Fruit fly (Drosophila melanogaster): ENCODE data around the gene Prp5.

The Prp5 gene

DNA sequence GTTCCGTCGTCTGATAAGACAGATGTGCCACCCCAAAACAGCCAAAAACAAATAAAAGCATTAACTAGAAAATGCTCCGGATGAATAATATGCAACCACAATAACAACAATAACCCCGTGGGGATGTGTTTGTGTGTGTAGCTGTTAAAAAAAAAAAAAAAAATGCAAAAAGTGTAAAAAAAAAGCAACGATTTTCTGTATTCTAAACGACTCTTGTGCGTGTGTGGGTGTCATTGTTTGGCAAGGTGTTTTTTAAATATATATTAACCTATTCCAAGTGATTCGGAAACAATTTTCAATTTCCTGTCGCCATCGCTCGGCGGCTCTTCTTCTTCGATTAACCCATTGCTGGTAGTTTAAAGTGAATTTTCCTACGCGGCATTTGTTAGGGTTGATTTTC lies 24.4 kb upstream of the Prp5 start (continued):
- TF ChIP-seq CG11762 (GFP tag; optimal IDR thresholded peaks at IDR 0.05; ENCODE audit: insufficient read depth) = peak; percentile 53
- no peak for TF ChIP-seq CG7368 (GFP tag; optimal IDR thresholded peaks at IDR 0.05)
- peak; percentile 57 for TF ChIP-seq CG15336 (GFP tag; IDR thresholded peaks at IDR 0.05)
- no peak for TF ChIP-seq Eip75B (GFP tag; optimal IDR thresholded peaks at IDR 0.05)
- TF ChIP-seq net (GFP tag; optimal IDR thresholded peaks at IDR 0.05) = peak; percentile 43
- no peak for TF ChIP-seq CG1621 (tag; optimal IDR thresholded peaks at IDR 0.05)
- TF ChIP-seq dac (GFP tag; optimal IDR thresholded peaks at IDR 0.05) = no peak
- TF ChIP-seq esn (GFP tag; optimal IDR thresholded peaks at IDR 0.05) = peak; percentile 3
- peak; percentile 76 for TF ChIP-seq CG6808 (GFP tag; optimal IDR thresholded peaks at IDR 0.05)
- TF ChIP-seq eg (GFP tag; IDR thresholded peaks at IDR 0.05) = peak; percentile 74
- TF ChIP-seq CG31627 (GFP tag; optimal IDR thresholded peaks at IDR 0.05) = no peak
- peak; percentile 23 for TF ChIP-seq Hr4 (GFP tag; optimal IDR thresholded peaks at IDR 0.05)
- TF ChIP-seq Gug (GFP tag; IDR thresholded peaks at IDR 0.05) = no peak
- TF ChIP-seq OdsH (GFP tag; optimal IDR thresholded peaks at IDR 0.05) = peak; percentile 32
- TF ChIP-seq CG11902 (GFP tag; optimal IDR thresholded peaks at IDR 0.05) = no peak
- TF ChIP-seq pdm3 (GFP tag; optimal IDR thresholded peaks at IDR 0.05) = peak; percentile 39
- no peak for TF ChIP-seq Sox14 (GFP tag; optimal IDR thresholded peaks at IDR 0.05)
- TF ChIP-seq Eip93F (GFP tag; optimal IDR thresholded peaks at IDR 0.05) = peak; percentile 34
- TF ChIP-seq CG9139 (GFP tag; optimal IDR thresholded peaks at IDR 0.05) = peak; percentile 55
- no peak for TF ChIP-seq Blimp-1 (GFP tag; optimal IDR thresholded peaks at IDR 0.05)
- no peak for TF ChIP-seq CG4318 (GFP tag; optimal IDR thresholded peaks at IDR 0.05)
- TF ChIP-seq CG6163 (GFP tag; IDR thresholded peaks at IDR 0.05) = peak; percentile 66; the same call in 2 of the 3 replicates

- TF ChIP-seq lz (GFP tag; optimal IDR thresholded peaks at IDR 0.05) = no peak
- no peak for TF ChIP-seq CG11294 (GFP tag; IDR thresholded peaks at IDR 0.05)
- TF ChIP-seq Ets21C (GFP tag; optimal IDR thresholded peaks at IDR 0.05) = no peak
- TF ChIP-seq vri (GFP tag; optimal IDR thresholded peaks at IDR 0.05) = no peak
- no peak for TF ChIP-seq CG11762 (GFP tag; optimal IDR thresholded peaks at IDR 0.05; ENCODE audit: insufficient read depth)
Observed at dm6 chrX:15320973-15321372, 24.0 kb upstream of the Prp5 start.

DNA sequence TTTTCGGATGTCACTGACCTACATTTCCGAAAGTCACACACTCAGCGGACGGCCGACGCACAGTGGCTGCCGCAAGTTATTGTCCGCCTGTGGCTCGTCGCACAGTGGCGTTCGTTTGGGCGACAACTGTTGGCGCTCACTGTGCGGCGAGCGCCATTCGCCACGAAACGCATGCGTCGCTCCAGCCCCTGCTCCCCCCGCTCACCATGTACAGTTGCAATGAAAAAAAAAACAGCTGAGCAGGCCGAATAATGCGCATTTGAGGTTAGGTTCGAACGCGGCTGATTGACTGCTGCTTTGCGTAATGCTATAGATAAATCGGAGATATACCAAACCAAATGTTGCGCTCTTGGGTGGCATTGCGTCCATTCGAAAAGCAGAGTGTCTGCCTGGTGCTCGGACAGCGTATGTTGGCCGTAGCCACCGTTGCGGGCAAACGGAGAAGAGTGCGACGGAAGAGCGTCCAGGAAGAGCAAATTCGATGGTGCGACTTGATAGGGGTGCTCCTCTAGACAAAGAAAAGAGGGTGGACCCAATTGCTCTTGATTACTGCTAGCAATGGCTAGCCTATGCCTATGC lies 21.6 kb upstream of the Prp5 start:
- TF ChIP-seq esn (GFP tag; optimal IDR thresholded peaks at IDR 0.05) (peak; percentile 84), CG6276 (GFP tag; optimal IDR thresholded peaks at IDR 0.05) (peak; percentile 27), eg (GFP tag; IDR thresholded peaks at IDR 0.05) (peak; percentile 91), CG34406 (GFP tag; optimal IDR thresholded peaks at IDR 0.05) (peak; percentile 62), CG11762 (GFP tag; optimal IDR thresholded peaks at IDR 0.05; ENCODE audit: insufficient read depth) (peak; percentile 14), vri (GFP tag; optimal IDR thresholded peaks at IDR 0.05) (peak; percentile 92), fd85E (GFP tag; optimal IDR thresholded peaks at IDR 0.05) (peak; percentile 25), CG8632 (GFP tag; optimal IDR thresholded peaks at IDR 0.05) (peak; percentile 46), salr (GFP tag; optimal IDR thresholded peaks at IDR 0.05) (peak; percentile 48 to 57), cyc (GFP tag; optimal IDR thresholded peaks at IDR 0.05) (peak; percentile 87), OdsH (GFP tag; optimal IDR thresholded peaks at IDR 0.05) (peak; percentile 75), CG10669 (GFP tag; optimal IDR thresholded peaks at IDR 0.05) (peak; percentile 65), CG16779 (tag; optimal IDR thresholded peaks at IDR 0.05) (peak; percentile 69), spab (GFP tag; optimal IDR thresholded peaks at IDR 0.05) (peak; percentile 54), Lpt (GFP tag; optimal IDR thresholded peaks at IDR 0.05) (peak; percentile 64), svp (GFP tag) (peak; percentile 96), CG11902 (GFP tag; optimal IDR thresholded peaks at IDR 0.05) (peak; percentile 70), CG15336 (GFP tag; IDR thresholded peaks at IDR 0.05) (peak; percentile 78), CG6163 (GFP tag; IDR thresholded peaks at IDR 0.05) (peak; percentile 92), dac (GFP tag; optimal IDR thresholded peaks at IDR 0.05) (peak; percentile 77), Eip93F (GFP tag; optimal IDR thresholded peaks at IDR 0.05) (peak; percentile 68), CG1621 (tag; optimal IDR thresholded peaks at IDR 0.05) (peak; percentile 77), CG6854 (GFP tag; optimal IDR thresholded peaks at IDR 0.05) (peak; percentile 86), fd59A (GFP tag; optimal IDR thresholded peaks at IDR 0.05) (peak; percentile 38), net (GFP tag; optimal IDR thresholded peaks at IDR 0.05) (peak; percentile 90), CG6792 (GFP tag; optimal IDR thresholded peaks at IDR 0.05) (peak; percentile 81), Hr39 (GFP tag; optimal IDR thresholded peaks at IDR 0.05) (peak; percentile 85), Ets96B (tag; optimal IDR thresholded peaks at IDR 0.05) (peak; percentile 44), achi (GFP tag; optimal IDR thresholded peaks at IDR 0.05) (peak; percentile 62), Blimp-1 (GFP tag; optimal IDR thresholded peaks at IDR 0.05) (peak; percentile 53), topi (GFP tag; optimal IDR thresholded peaks at IDR 0.05) (peak; percentile 82), CG4318 (GFP tag; optimal IDR thresholded peaks at IDR 0.05) (no peak), Sox102F (GFP tag; optimal IDR thresholded peaks at IDR 0.05) (peak; percentile 71)
